Fruit fly (Drosophila melanogaster) whole organism, prepupa: ENCODE data around the gene Mst57Da.

ENCODE experiments used
- Blimp-1 ChIP-seq: fragments of 200-800 bp; sonication (Bioruptor generic); optimal IDR thresholded peaks from 3 replicates; lab custom pipeline; 2017; ENCODE audit warnings: missing biosample characterization, missing genetic modification characterization, mild to moderate bottlenecking, moderate library complexity, missing genetic modification reagents
- CG10631 ChIP-seq: fragments of 200-800 bp; sonication (Bioruptor generic); optimal IDR thresholded peaks from 2 replicates; lab custom pipeline; 2016; ENCODE audit warnings: missing biosample characterization, missing genetic modification characterization
- CG10669 ChIP-seq: fragments of 200-800 bp; sonication (Bioruptor generic); optimal IDR thresholded peaks from 3 replicates; lab custom pipeline; 2018; ENCODE audit warnings: missing biosample characterization, mild to moderate bottlenecking, missing genetic modification characterization, moderate library complexity
- CG11294 ChIP-seq: fragments of 200-800 bp; sonication (Bioruptor generic); IDR thresholded peaks from 2 replicates; pipeline ENCODE4 v1.3.6; 2022; ENCODE audit warnings: missing biosample characterization, missing genetic modification characterization
- CG11902 ChIP-seq: fragments of 200-800 bp; sonication (Bioruptor generic); optimal IDR thresholded peaks from 3 replicates; lab custom pipeline; 2016; ENCODE audit warnings: missing biosample characterization, missing genetic modification characterization
- CG1621 ChIP-seq: fragments of 200-800 bp; sonication (Bioruptor generic); optimal IDR thresholded peaks from 3 replicates; lab custom pipeline; 2018; ENCODE audit warnings: missing biosample characterization, mild to moderate bottlenecking, missing genetic modification characterization
- CG16779 ChIP-seq: fragments of 200-800 bp; sonication (Bioruptor generic); optimal IDR thresholded peaks from 3 replicates; lab custom pipeline; 2017; ENCODE audit warnings: missing biosample characterization, mild to moderate bottlenecking, missing genetic modification characterization
- CG3032 ChIP-seq: fragments of 200-800 bp; optimal IDR thresholded peaks from 2 replicates; lab custom pipeline; 2019; ENCODE audit warnings: missing biosample characterization, mild to moderate bottlenecking, missing genetic modification characterization, moderate library complexity
- CG31627 ChIP-seq: fragments of 200-800 bp; sonication (Bioruptor generic); optimal IDR thresholded peaks from 3 replicates; lab custom pipeline; 2016; ENCODE audit warnings: missing biosample characterization, missing genetic modification characterization
- CG32006 ChIP-seq: fragments of 200-800 bp; sonication (Bioruptor generic); optimal IDR thresholded peaks from 3 replicates; lab custom pipeline; 2017; ENCODE audit warnings: missing biosample characterization, mild to moderate bottlenecking, missing genetic modification characterization
- CG3919 ChIP-seq: fragments of 200-800 bp; sonication (Bioruptor generic); optimal IDR thresholded peaks from 3 replicates; lab custom pipeline; 2016; ENCODE audit warnings: missing biosample characterization, missing genetic modification characterization
- CG4318 ChIP-seq: fragments of 200-800 bp; sonication (Bioruptor generic); optimal IDR thresholded peaks from 3 replicates; lab custom pipeline; 2017; ENCODE audit warnings: missing biosample characterization, mild to moderate bottlenecking, missing genetic modification characterization
- CG6276 ChIP-seq: fragments of 200-800 bp; sonication (Bioruptor generic); optimal IDR thresholded peaks from 2 replicates; lab custom pipeline; 2017; ENCODE audit warnings: missing biosample characterization, mild to moderate bottlenecking, missing genetic modification characterization
- CG6792 ChIP-seq: fragments of 200-800 bp; sonication (Bioruptor generic); optimal IDR thresholded peaks from 3 replicates; lab custom pipeline; 2016; ENCODE audit warnings: missing biosample characterization, missing genetic modification characterization
- CG6808 ChIP-seq: fragments of 200-800 bp; sonication (Bioruptor generic); optimal IDR thresholded peaks from 3 replicates; lab custom pipeline; 2017; ENCODE audit warnings: missing biosample characterization, missing genetic modification characterization, mild to moderate bottlenecking, moderate library complexity, missing genetic modification reagents
- CG6854 ChIP-seq: fragments of 200-800 bp; sonication (Bioruptor generic); optimal IDR thresholded peaks from 2 replicates; lab custom pipeline; 2017; ENCODE audit warnings: missing biosample characterization, mild to moderate bottlenecking, missing genetic modification characterization
- CG7368 ChIP-seq: fragments of 200-800 bp; sonication (Bioruptor generic); optimal IDR thresholded peaks from 3 replicates; lab custom pipeline; 2016; ENCODE audit warnings: missing biosample characterization, missing genetic modification characterization
- CG8119 ChIP-seq: fragments of 200-800 bp; sonication (Bioruptor generic); IDR thresholded peaks from 3 replicates; pipeline ENCODE4 v1.3.6; 2022; ENCODE audit warnings: missing biosample characterization, missing genetic modification characterization
- CG8319 ChIP-seq: fragments of 200-800 bp; sonication (Bioruptor generic); optimal IDR thresholded peaks from 3 replicates; lab custom pipeline; 2016; ENCODE audit warnings: missing biosample characterization, missing genetic modification characterization
- CG8632 ChIP-seq: fragments of 200-800 bp; sonication (Bioruptor generic); optimal IDR thresholded peaks from 3 replicates; lab custom pipeline; 2016; ENCODE audit warnings: missing biosample characterization, missing genetic modification characterization
- CG9139 ChIP-seq: fragments of 200-800 bp; sonication (Bioruptor generic); optimal IDR thresholded peaks from 3 replicates; lab custom pipeline; 2017; ENCODE audit warnings: missing biosample characterization, mild to moderate bottlenecking, missing genetic modification characterization
- Eip75B ChIP-seq: fragments of 200-800 bp; sonication (Bioruptor generic); optimal IDR thresholded peaks from 3 replicates; lab custom pipeline; 2016; ENCODE audit warnings: missing biosample characterization, missing genetic modification characterization
- Eip78C ChIP-seq: fragments of 200-800 bp; sonication (Bioruptor generic); peaks from one replicate; lab custom pipeline; 2016; ENCODE audit warnings: missing biosample characterization, missing genetic modification characterization
- Eip93F ChIP-seq: fragments of 200-800 bp; sonication (Bioruptor generic); optimal IDR thresholded peaks from 2 replicates; lab custom pipeline; 2016; ENCODE audit warnings: missing biosample characterization, mild to moderate bottlenecking, missing genetic modification characterization
- Ets21C ChIP-seq: fragments of 200-800 bp; sonication (Bioruptor generic); optimal IDR thresholded peaks from 3 replicates; lab custom pipeline; 2016; ENCODE audit warnings: missing biosample characterization, missing genetic modification characterization
- Ets96B ChIP-seq: fragments of 200-800 bp; optimal IDR thresholded peaks from 2 replicates; lab custom pipeline; 2019; ENCODE audit warnings: missing biosample characterization, mild to moderate bottlenecking, missing genetic modification characterization, moderate library complexity
- Hr38 ChIP-seq: sonication (Bioruptor generic); optimal IDR thresholded peaks from 2 replicates; lab custom pipeline; 2016; ENCODE audit warnings: missing biosample characterization, missing genetic modification characterization
- Hr39 ChIP-seq: fragments of 200-800 bp; sonication (Bioruptor generic); optimal IDR thresholded peaks from 2 replicates; lab custom pipeline; 2016; ENCODE audit warnings: missing biosample characterization, missing genetic modification characterization
- Hr4 ChIP-seq: fragments of 200-800 bp; sonication (Bioruptor generic); optimal IDR thresholded peaks from 3 replicates; lab custom pipeline; 2016; ENCODE audit warnings: missing biosample characterization, missing genetic modification characterization
- Lpt ChIP-seq: fragments of 200-800 bp; sonication (Bioruptor generic); optimal IDR thresholded peaks from 3 replicates; lab custom pipeline; 2016; ENCODE audit warnings: missing biosample characterization, missing genetic modification characterization
- Met ChIP-seq: fragments of 200-800 bp; sonication (Bioruptor generic); optimal IDR thresholded peaks from 3 replicates; lab custom pipeline; 2016; ENCODE audit warnings: missing biosample characterization, missing genetic modification characterization
- OdsH ChIP-seq: fragments of 200-800 bp; sonication (Bioruptor generic); optimal IDR thresholded peaks from 3 replicates; lab custom pipeline; 2016; ENCODE audit warnings: missing biosample characterization, missing genetic modification characterization
- Smox ChIP-seq: fragments of 200-800 bp; sonication (Bioruptor generic); optimal IDR thresholded peaks from 3 replicates; lab custom pipeline; 2016; ENCODE audit warnings: missing biosample characterization, missing genetic modification characterization
- Sox102F ChIP-seq: fragments of 200-800 bp; sonication (Bioruptor generic); optimal IDR thresholded peaks from 2 replicates; lab custom pipeline; 2016; ENCODE audit warnings: missing biosample characterization, mild to moderate bottlenecking, missing genetic modification characterization
- Sox14 ChIP-seq: fragments of 200-800 bp; sonication (Bioruptor generic); optimal IDR thresholded peaks from 3 replicates; lab custom pipeline; 2016; ENCODE audit warnings: missing biosample characterization, missing genetic modification characterization
- achi ChIP-seq: fragments of 200-800 bp; sonication (Bioruptor generic); optimal IDR thresholded peaks from 3 replicates; lab custom pipeline; 2016; ENCODE audit warnings: missing biosample characterization, missing genetic modification characterization
- acj6 ChIP-seq: fragments of 200-800 bp; sonication (Bioruptor generic); optimal IDR thresholded peaks from 3 replicates; lab custom pipeline; 2016; ENCODE audit warnings: missing biosample characterization, missing genetic modification characterization
- cyc ChIP-seq: fragments of 200-800 bp; sonication (Bioruptor generic); optimal IDR thresholded peaks from 3 replicates; lab custom pipeline; 2016; ENCODE audit warnings: missing biosample characterization, missing genetic modification characterization
- dsx ChIP-seq: fragments of 200-800 bp; optimal IDR thresholded peaks from 3 replicates; lab custom pipeline; 2019; ENCODE audit warnings: missing biosample characterization, mild to moderate bottlenecking, missing genetic modification characterization, moderate library complexity; ENCODE audit not compliant: poor library complexity, severe bottlenecking
- eg ChIP-seq: fragments of 200-800 bp; sonication (Bioruptor generic); IDR thresholded peaks from 3 replicates; pipeline ENCODE4 v1.3.6; 2022; ENCODE audit warnings: missing biosample characterization, missing genetic modification characterization
- fd59A ChIP-seq: fragments of 200-800 bp; sonication (Bioruptor generic); optimal IDR thresholded peaks from 2 replicates; lab custom pipeline; 2017; ENCODE audit warnings: missing biosample characterization, mild to moderate bottlenecking, missing genetic modification characterization, missing genetic modification reagents
- fkh ChIP-seq: fragments of 200-800 bp; sonication (Bioruptor generic); optimal IDR thresholded peaks from 3 replicates; lab custom pipeline; 2017; ENCODE audit warnings: missing biosample characterization, mild to moderate bottlenecking, missing genetic modification characterization, moderate library complexity
- lz ChIP-seq: fragments of 200-800 bp; sonication (Bioruptor generic); optimal IDR thresholded peaks from 3 replicates; lab custom pipeline; 2016; ENCODE audit warnings: missing biosample characterization, missing genetic modification characterization
- net ChIP-seq: fragments of 200-800 bp; sonication (Bioruptor generic); optimal IDR thresholded peaks from 3 replicates; lab custom pipeline; 2016; ENCODE audit warnings: missing biosample characterization, missing genetic modification characterization
- pdm3 ChIP-seq: fragments of 200-800 bp; sonication (Bioruptor generic); optimal IDR thresholded peaks from 3 replicates; lab custom pipeline; 2016; ENCODE audit warnings: missing biosample characterization, missing genetic modification characterization
- salr ChIP-seq, 2 experiments: fragments of 200-800 bp; sonication (Bioruptor generic); optimal IDR thresholded peaks; 3 replicates each; lab custom pipeline; 2016 to 2018; ENCODE audit warnings: missing biosample characterization in 2 of 2, missing genetic modification characterization in 2 of 2, mild to moderate bottlenecking in 1 of 2
- svp ChIP-seq: fragments of 200-800 bp; sonication (Bioruptor generic); peaks from one replicate; lab custom pipeline; 2016; ENCODE audit warnings: missing biosample characterization, missing genetic modification characterization
- topi ChIP-seq: fragments of 200-800 bp; sonication (Bioruptor generic); optimal IDR thresholded peaks from 3 replicates; lab custom pipeline; 2016; ENCODE audit warnings: missing biosample characterization, missing genetic modification characterization

Gene Mst57Da

dm6 chr3R:25854825-25855224, 23.1 kb upstream of the Mst57Da start (continued):
- TF ChIP-seq fd59A (GFP tag; lab: Kevin White, UChicago) (no peak), CG1621 (no peak), CG6792 (GFP tag; lab: Kevin White, UChicago) (no peak), acj6 (no peak), CG31627 (GFP tag; lab: Kevin White, UChicago) (no peak), CG6808 (GFP tag; lab: Kevin White, UChicago) (no peak), CG8632 (GFP tag; lab: Kevin White, UChicago) (no peak), CG3032 (tag; lab: Kevin White, UChicago) (peak; percentile 23), CG6276 (GFP tag; lab: Kevin White, UChicago) (no peak), Eip78C (no peak), CG8319 (no peak), CG11294 (no peak), dsx (GFP tag; lab: Kevin White, UChicago) (no peak), CG10669 (GFP tag; lab: Kevin White, UChicago) (no peak), Sox14 (no peak), Sox102F (GFP tag; lab: Kevin White, UChicago) (no peak), CG6854 (GFP tag; lab: Kevin White, UChicago) (no peak), Ets21C (GFP tag; lab: Kevin White, UChicago) (no peak), Blimp-1 (GFP tag; lab: Kevin White, UChicago) (no peak), svp (peak; percentile 9), Lpt (GFP tag; lab: Kevin White, UChicago) (no peak), eg (GFP tag; lab: Robert Waterston, UW) (peak; percentile 53; the same call in 1 of the 3 replicates), CG9139 (no peak), pdm3 (GFP tag; lab: Kevin White, UChicago) (no peak), salr (GFP tag; optimal IDR thresholded peaks at IDR 0.05; lab: Kevin White, UChicago) (no peak), OdsH (GFP tag; lab: Kevin White, UChicago) (no peak), net (GFP tag; lab: Kevin White, UChicago) (no peak), achi (GFP tag; lab: Kevin White, UChicago) (peak; percentile 16), CG16779 (tag; lab: Kevin White, UChicago) (no peak), CG7368 (GFP tag; lab: Kevin White, UChicago) (no peak), fkh (GFP tag; lab: Kevin White, UChicago) (no peak), Eip75B (no peak), Hr4 (peak; percentile 7), Smox (no peak)
- TF ChIP-seq, all 60 proteins: peak for 11

dm6 chr3R:25851224-25851682, 19.6 kb upstream of the Mst57Da start, which contains the start of the genes CG14545 and CG5886:
Gene CG14545, minus strand, starts transcription at chr3R:25851291.
Gene CG5886, plus strand, starts transcription at chr3R:25851632.
- TF ChIP-seq Eip93F (GFP tag; lab: Kevin White, UChicago) (no peak), cyc (GFP tag; lab: Kevin White, UChicago) (peak; percentile 33), CG7368 (GFP tag; lab: Kevin White, UChicago) (no peak), OdsH (GFP tag; lab: Kevin White, UChicago) (no peak), Eip78C (no peak), Met (GFP tag; lab: Kevin White, UChicago) (no peak), CG8119 (GFP tag; lab: Robert Waterston, UW) (no peak), salr (GFP tag; optimal IDR thresholded peaks at IDR 0.05; lab: Kevin White, UChicago) (no peak), Hr39 (GFP tag; lab: Kevin White, UChicago) (peak; percentile 24), Smox (no peak), CG6792 (GFP tag; lab: Kevin White, UChicago) (no peak), CG11902 (no peak), Ets96B (tag; lab: Kevin White, UChicago) (no peak), CG11294 (no peak), eg (GFP tag; lab: Robert Waterston, UW) (no peak), Eip75B (no peak), CG4318 (GFP tag; lab: Kevin White, UChicago) (no peak), Hr38 (GFP tag; lab: Kevin White, UChicago) (no peak), Sox102F (GFP tag; lab: Kevin White, UChicago) (no peak), Hr4 (no peak), topi (GFP tag; lab: Kevin White, UChicago) (no peak), acj6 (no peak), pdm3 (GFP tag; lab: Kevin White, UChicago) (no peak), Lpt (GFP tag; lab: Kevin White, UChicago) (no peak), CG3919 (peak; percentile 3), CG3032 (tag; lab: Kevin White, UChicago) (no peak), CG8632 (GFP tag; lab: Kevin White, UChicago) (no peak), CG1621 (no peak), CG6808 (GFP tag; lab: Kevin White, UChicago) (no peak), lz (GFP tag; lab: Kevin White, UChicago) (peak; percentile 25), CG32006 (no peak), CG10631 (GFP tag; lab: Kevin White, UChicago) (no peak), Blimp-1 (GFP tag; lab: Kevin White, UChicago) (no peak), fd59A (GFP tag; lab: Kevin White, UChicago) (no peak), CG31627 (GFP tag; lab: Kevin White, UChicago) (peak; percentile 8)
